Worm (Caenorhabditis elegans) whole organism, L4 larva: ENCODE data around the gene F26C11.1.

Experiments
- D1046.2 ChIP-seq: fragments of 200-800 bp; sonication (Bioruptor generic); IDR thresholded peaks from 2 replicates; pipeline ENCODE4 v1.3.6; 2022; ENCODE audit warnings: missing genetic modification characterization, missing compliant biosample characterization
- F10B5.3 ChIP-seq: sonication (generic microtip); optimal IDR thresholded peaks from 2 replicates; lab custom pipeline; 2016; ENCODE audit warnings: mild to moderate bottlenecking, missing genetic modification characterization, missing compliant biosample characterization
- T26A8.4 ChIP-seq: fragments of 200-800 bp; sonication (Bioruptor generic); IDR thresholded peaks from 2 replicates; pipeline ENCODE4 v1.3.6; 2022; ENCODE audit warnings: missing genetic modification characterization, missing compliant biosample characterization
- Y48G9A.11 ChIP-seq: fragments of 200-800 bp; sonication (Bioruptor generic); IDR thresholded peaks from 2 replicates; pipeline ENCODE4 v1.3.6; 2022; ENCODE audit warnings: missing genetic modification reagents, missing genetic modification characterization, missing compliant biosample characterization
- ZK337.2 ChIP-seq: fragments of 200-800 bp; sonication (Bioruptor generic); IDR thresholded peaks from 2 replicates; pipeline ENCODE4 v1.3.6; 2022; ENCODE audit warnings: missing genetic modification reagents, missing genetic modification characterization, missing compliant biosample characterization
- ZK546.5 ChIP-seq, 2 experiments: sonication (generic microtip); optimal IDR thresholded peaks; 2 replicates each; lab custom pipeline; 2017; ENCODE audit warnings: missing biosample characterization in 2 of 2, missing genetic modification characterization in 2 of 2
- aly-2 ChIP-seq: sonication (generic microtip); optimal IDR thresholded peaks from 2 replicates; lab custom pipeline; 2018; ENCODE audit warnings: missing biosample characterization, missing genetic modification characterization
- ama-1 ChIP-seq: fragments of 150-350 bp; optimal IDR thresholded peaks from 2 replicates; lab custom pipeline; 2014; ENCODE audit warnings: inconsistent platforms, mixed read lengths
- attf-4 ChIP-seq: sonication (generic microtip); optimal IDR thresholded peaks from 3 replicates; lab custom pipeline; 2017; ENCODE audit warnings: missing biosample characterization, missing genetic modification characterization
- ceh-44 ChIP-seq: fragments of 200-800 bp; sonication (Bioruptor generic); IDR thresholded peaks from 2 replicates; pipeline ENCODE4 v1.3.6; 2022; ENCODE audit warnings: missing genetic modification reagents, missing genetic modification characterization, missing compliant biosample characterization
- cey-2 ChIP-seq: sonication (generic microtip); optimal IDR thresholded peaks from 3 replicates; lab custom pipeline; 2017; ENCODE audit warnings: missing genetic modification characterization, mild to moderate bottlenecking, missing compliant biosample characterization, antibody characterized with exemption, borderline replicate concordance; ENCODE audit not compliant: insufficient read depth
- ctbp-1 ChIP-seq: fragments of 200-800 bp; sonication (Bioruptor generic); IDR thresholded peaks from 2 replicates; pipeline ENCODE4 v1.3.6; 2022; ENCODE audit warnings: missing genetic modification reagents, missing genetic modification characterization, missing compliant biosample characterization
- daf-16 ChIP-seq, 3 experiments: sonication (generic microtip); optimal IDR thresholded peaks; 2 replicates each; lab custom pipeline; 2016 to 2017; ENCODE audit warnings: missing genetic modification characterization in 3 of 3, missing genetic modification reagents in 3 of 3, mild to moderate bottlenecking in 2 of 3, missing compliant biosample characterization in 2 of 3, missing biosample characterization in 1 of 3, moderate library complexity in 1 of 3
- daf-19 ChIP-seq: fragments of 200-800 bp; sonication (Bioruptor generic); conservative IDR thresholded peaks from 2 replicates; pipeline ENCODE4 v1.3.6; 2022; ENCODE audit warnings: missing genetic modification characterization, missing compliant biosample characterization
- daf-8 ChIP-seq: fragments of 200-800 bp; sonication (Bioruptor generic); IDR thresholded peaks from 2 replicates; pipeline ENCODE4 v1.3.6; 2022; ENCODE audit warnings: missing genetic modification characterization, missing compliant biosample characterization
- dmd-8 ChIP-seq: fragments of 200-800 bp; sonication (Bioruptor generic); IDR thresholded peaks from 2 replicates; pipeline ENCODE4 v1.3.6; 2022; ENCODE audit warnings: missing genetic modification characterization, missing compliant biosample characterization
- duxl-1 ChIP-seq: sonication (generic microtip); optimal IDR thresholded peaks from 2 replicates; lab custom pipeline; 2016; ENCODE audit warnings: mild to moderate bottlenecking, missing genetic modification characterization, moderate library complexity, missing compliant biosample characterization; ENCODE audit not compliant: poor library complexity
- dve-1 ChIP-seq: sonication (generic microtip); optimal IDR thresholded peaks from 2 replicates; lab custom pipeline; 2017; ENCODE audit warnings: antibody characterized with exemption, mild to moderate bottlenecking, missing genetic modification characterization, missing compliant biosample characterization; ENCODE audit not compliant: insufficient read depth
- egl-27 ChIP-seq: sonication (generic microtip); optimal IDR thresholded peaks from 3 replicates; lab custom pipeline; 2017; ENCODE audit warnings: missing biosample characterization, missing genetic modification reagents, missing genetic modification characterization
- egl-43 ChIP-seq: fragments of 200-800 bp; sonication (Bioruptor generic); IDR thresholded peaks from 2 replicates; pipeline ENCODE4 v1.3.6; 2022; ENCODE audit warnings: missing genetic modification reagents, missing genetic modification characterization, missing compliant biosample characterization
- fos-1 ChIP-seq: fragments of 150-350 bp; optimal IDR thresholded peaks from 2 replicates; lab custom pipeline; 2014; ENCODE audit warnings: missing biosample characterization, missing genetic modification characterization
- hlh-11 ChIP-seq: fragments of 200-800 bp; sonication (Bioruptor generic); optimal IDR thresholded peaks from 2 replicates; lab custom pipeline; 2018; ENCODE audit warnings: mild to moderate bottlenecking, missing genetic modification characterization, missing compliant biosample characterization
- lin-1 ChIP-seq: fragments of 200-800 bp; sonication (Bioruptor generic); IDR thresholded peaks from 2 replicates; pipeline ENCODE4 v1.3.6; 2022; ENCODE audit warnings: missing genetic modification reagents, missing genetic modification characterization, missing compliant biosample characterization
- lin-15B ChIP-seq: fragments of 150-350 bp; sonication (generic microtip); optimal IDR thresholded peaks from 3 replicates; lab custom pipeline; 2014; ENCODE audit warnings: missing biosample characterization, missing genetic modification characterization
- lir-3 ChIP-seq: sonication (generic microtip); optimal IDR thresholded peaks from 2 replicates; lab custom pipeline; 2016; ENCODE audit warnings: mild to moderate bottlenecking, missing genetic modification characterization, missing compliant biosample characterization
- madf-5 ChIP-seq, 2 experiments: fragments of 200-800 bp; sonication (Bioruptor generic); IDR thresholded peaks; 2 replicates each; pipeline ENCODE4 v1.3.6; 2022; ENCODE audit warnings: missing compliant biosample characterization in 2 of 2, missing genetic modification characterization in 2 of 2
- madf-9 ChIP-seq: fragments of 200-800 bp; sonication (Bioruptor generic); conservative IDR thresholded peaks from 2 replicates; pipeline ENCODE4 v1.3.6; 2022; ENCODE audit warnings: missing genetic modification reagents, missing genetic modification characterization, missing compliant biosample characterization
- mdl-1 ChIP-seq, 2 experiments: fragments of 150-350 bp in 1 of 2; sonication (generic microtip) in 1 of 2; optimal IDR thresholded peaks; 2 replicates each; lab custom pipeline; 2014 to 2017; ENCODE audit warnings: missing biosample characterization in 2 of 2, missing genetic modification characterization in 2 of 2
- mdt-29 ChIP-seq: fragments of 200-800 bp; sonication (Bioruptor generic); IDR thresholded peaks from 2 replicates; pipeline ENCODE4 v1.3.6; 2022; ENCODE audit warnings: missing genetic modification reagents, missing genetic modification characterization, missing compliant biosample characterization
- mes-2 ChIP-seq: sonication (generic microtip); optimal IDR thresholded peaks from 2 replicates; lab custom pipeline; 2016; ENCODE audit warnings: missing genotype, mild to moderate bottlenecking, missing genetic modification characterization, missing compliant biosample characterization; ENCODE audit not compliant: poor library complexity, severe bottlenecking
- mxl-2 ChIP-seq: fragments of 200-800 bp; sonication (Bioruptor generic); conservative IDR thresholded peaks from 2 replicates; pipeline ENCODE4 v1.3.6; 2022; ENCODE audit warnings: missing genetic modification reagents, missing genetic modification characterization, missing compliant biosample characterization
- nhr-10 ChIP-seq: fragments of 150-350 bp; optimal IDR thresholded peaks from 2 replicates; lab custom pipeline; 2014; ENCODE audit warnings: missing biosample characterization, missing genetic modification characterization
- nhr-11 ChIP-seq: fragments of 150-350 bp; optimal IDR thresholded peaks from 2 replicates; lab custom pipeline; 2014; ENCODE audit warnings: missing biosample characterization, missing genetic modification characterization
- nhr-111 ChIP-seq: fragments of 200-800 bp; sonication (Bioruptor generic); optimal IDR thresholded peaks from 2 replicates; lab custom pipeline; 2018; ENCODE audit warnings: mild to moderate bottlenecking, missing genetic modification characterization, missing compliant biosample characterization
- nhr-25 ChIP-seq: sonication (generic microtip); optimal IDR thresholded peaks from 2 replicates; lab custom pipeline; 2017; ENCODE audit warnings: missing genetic modification characterization, mild to moderate bottlenecking, missing compliant biosample characterization, antibody characterized with exemption, moderate library complexity, borderline replicate concordance; ENCODE audit not compliant: insufficient read depth
- nhr-28 ChIP-seq: fragments of 150-350 bp; optimal IDR thresholded peaks from 2 replicates; lab custom pipeline; 2014; ENCODE audit warnings: missing biosample characterization, missing genetic modification characterization
- nhr-42 ChIP-seq: fragments of 200-800 bp; sonication (Bioruptor generic); IDR thresholded peaks from 2 replicates; pipeline ENCODE4 v1.3.6; 2022; ENCODE audit warnings: missing genetic modification characterization, missing compliant biosample characterization
- nhr-6 ChIP-seq: fragments of 150-350 bp; optimal IDR thresholded peaks from 2 replicates; lab custom pipeline; 2014; ENCODE audit warnings: missing biosample characterization, missing genetic modification characterization
- nhr-76 ChIP-seq: fragments of 150-350 bp; optimal IDR thresholded peaks from 2 replicates; lab custom pipeline; 2014; ENCODE audit warnings: missing biosample characterization, missing genetic modification characterization
- rbr-2 ChIP-seq: sonication (generic microtip); optimal IDR thresholded peaks from 2 replicates; lab custom pipeline; 2016; ENCODE audit warnings: missing genotype, missing genetic modification characterization, missing compliant biosample characterization
- saeg-2 ChIP-seq: fragments of 200-800 bp; sonication (Bioruptor generic); IDR thresholded peaks from 2 replicates; pipeline ENCODE4 v1.3.6; 2022; ENCODE audit warnings: missing genetic modification reagents, missing genetic modification characterization, missing compliant biosample characterization
- sdz-12 ChIP-seq: fragments of 200-800 bp; sonication (Bioruptor generic); optimal IDR thresholded peaks from 2 replicates; lab custom pipeline; 2018; ENCODE audit warnings: mild to moderate bottlenecking, missing genetic modification characterization, missing compliant biosample characterization
- skn-1 ChIP-seq: fragments of 150-350 bp; optimal IDR thresholded peaks from 2 replicates; lab custom pipeline; 2014; ENCODE audit warnings: missing biosample characterization, missing genetic modification characterization
- snpc-4 ChIP-seq: fragments of 150-350 bp; optimal IDR thresholded peaks from 2 replicates; lab custom pipeline; 2014; ENCODE audit warnings: missing biosample characterization, missing genetic modification characterization
- spr-3 ChIP-seq: fragments of 200-800 bp; sonication (Bioruptor generic); optimal IDR thresholded peaks from 2 replicates; lab custom pipeline; 2018; ENCODE audit warnings: mild to moderate bottlenecking, missing genetic modification characterization, missing compliant biosample characterization
- unc-62 ChIP-seq, 3 experiments: fragments of 150-350 bp in 1 of 3; sonication (generic microtip); optimal IDR thresholded peaks in 2 of 3; peaks in 1 of 3; 1 replicate in 1 of 3; 2 replicates in 2 of 3; lab custom pipeline; 2014 to 2017; ENCODE audit warnings: missing biosample characterization in 3 of 3, missing genetic modification characterization in 3 of 3, missing genetic modification reagents in 3 of 3, missing genotype in 1 of 3
- zfp-2 ChIP-seq: sonication (generic microtip); optimal IDR thresholded peaks from 2 replicates; lab custom pipeline; 2016; ENCODE audit warnings: mild to moderate bottlenecking, missing genetic modification characterization, missing compliant biosample characterization
- zfp-3 ChIP-seq: fragments of 200-800 bp; sonication (Bioruptor generic); conservative IDR thresholded peaks from 2 replicates; pipeline ENCODE4 v1.3.6; 2022; ENCODE audit warnings: missing genetic modification reagents, missing genetic modification characterization, missing compliant biosample characterization
- zip-11 ChIP-seq: fragments of 200-800 bp; sonication (Bioruptor generic); IDR thresholded peaks from 2 replicates; pipeline ENCODE4 v1.3.6; 2022; ENCODE audit warnings: missing genetic modification characterization, missing compliant biosample characterization
- ztf-7 ChIP-seq: fragments of 150-350 bp; optimal IDR thresholded peaks from 2 replicates; lab custom pipeline; 2014; ENCODE audit warnings: missing biosample characterization, missing genetic modification characterization

The F26C11.1 gene

ce11 chrII:9934570-9934969, 40.0 kb downstream of the F26C11.1 start (continued):
- no peak for TF ChIP-seq lin-1
- no peak for TF ChIP-seq nhr-42 (GFP tag; lab: Robert Waterston, UW)
- TF ChIP-seq nhr-6 (tag; lab: Kevin White, UChicago) = no peak
- no peak for TF ChIP-seq daf-8 (GFP tag; lab: Robert Waterston, UW)
- TF ChIP-seq nhr-76 (tag; lab: Kevin White, UChicago) = no peak
- TF ChIP-seq saeg-2 (GFP tag; lab: Robert Waterston, UW) = no peak
- TF ChIP-seq F10B5.3 = no peak
- no peak for TF ChIP-seq skn-1 (tag; lab: Kevin White, UChicago)
- TF ChIP-seq mdt-29 (GFP tag; lab: Robert Waterston, UW) = peak; percentile 6; the same call in 1 of the 2 replicates
- peak; percentile 39 for TF ChIP-seq ama-1 (lab: Kevin White, UChicago)
- TF ChIP-seq egl-43 (GFP tag; lab: Robert Waterston, UW) = peak; percentile 58; the same call in 1 of the 2 replicates
- TF ChIP-seq hlh-11 (tag; lab: Kevin White, UChicago) = no peak
- TF ChIP-seq D1046.2 (GFP tag; lab: Robert Waterston, UW) = 0 out of 2 replicates have a peak, but pooled peaks have one; percentile 25
- TF ChIP-seq madf-5 (GFP tag; IDR thresholded peaks at IDR 0.05; lab: Robert Waterston, UW) = 0 out of 4 replicates have a peak, but pooled peaks of 1 of the 2 experiments have one; percentile 36
- TF ChIP-seq unc-62 (GFP tag; optimal IDR thresholded peaks at IDR 0.05 in 1 of 2; lab: Kevin White, UChicago) = no peak
- no peak for TF ChIP-seq unc-62 (tag; optimal IDR thresholded peaks at IDR 0.05; lab: Kevin White, UChicago)
- no peak for TF ChIP-seq aly-2 (tag; lab: Kevin White, UChicago)
- peak; percentile 48 for TF ChIP-seq mes-2 (tag; lab: Kevin White, UChicago)
- 0 out of 2 replicates have a peak, but pooled peaks have one; percentile 38 for TF ChIP-seq Y48G9A.11
- no peak for TF ChIP-seq nhr-28 (tag; lab: Kevin White, UChicago)
- no peak for TF ChIP-seq rbr-2
- TF ChIP-seq ceh-44 (GFP tag; lab: Robert Waterston, UW) = no peak
- TF ChIP-seq fos-1 (tag; lab: Kevin White, UChicago) = no peak
- no peak for TF ChIP-seq mdl-1 (tag; optimal IDR thresholded peaks at IDR 0.05; lab: Kevin White, UChicago)
- TF ChIP-seq attf-4 (tag; lab: Kevin White, UChicago) = no peak
- no peak for TF ChIP-seq ZK546.5 (tag; optimal IDR thresholded peaks at IDR 0.05; lab: Kevin White, UChicago)
- TF ChIP-seq zfp-2 = no peak
- TF ChIP-seq nhr-11 = no peak
- no peak for TF ChIP-seq spr-3 (GFP tag; lab: Kevin White, UChicago)
- TF ChIP-seq nhr-111 (GFP tag; lab: Kevin White, UChicago) = peak; percentile 58
- TF ChIP-seq sdz-12 = peak; percentile 65
- no peak for TF ChIP-seq madf-9 (GFP tag; lab: Robert Waterston, UW)
- no peak; the same call in 1 of the 2 replicates for TF ChIP-seq T26A8.4 (GFP tag; lab: Robert Waterston, UW)
- TF ChIP-seq snpc-4 (tag; lab: Kevin White, UChicago) = no peak
- TF ChIP-seq zip-11 (GFP tag; lab: Robert Waterston, UW) = no peak
- TF ChIP-seq ZK337.2 (GFP tag; lab: Robert Waterston, UW) = 0 out of 2 replicates have a peak, but pooled peaks have one; percentile 15
- no peak for TF ChIP-seq cey-2 (tag; lab: Kevin White, UChicago)
- TF ChIP-seq dve-1 (tag; lab: Kevin White, UChicago) = no peak
- TF ChIP-seq mxl-2 = no peak
- no peak for TF ChIP-seq nhr-25 (tag; lab: Kevin White, UChicago)
- TF ChIP-seq duxl-1 = peak; percentile 8
- no peak for TF ChIP-seq ztf-7 (tag; lab: Kevin White, UChicago)
- no peak for TF ChIP-seq daf-16 (GFP tag; optimal IDR thresholded peaks at IDR 0.05; lab: Kevin White, UChicago)
- peak; percentile 14 for TF ChIP-seq daf-16 (tag; optimal IDR thresholded peaks at IDR 0.05; lab: Kevin White, UChicago)
- TF ChIP-seq ctbp-1 (GFP tag; lab: Robert Waterston, UW) = 0 out of 2 replicates have a peak, but pooled peaks have one; percentile 24
- no peak for TF ChIP-seq nhr-10
- TF ChIP-seq dmd-8 (GFP tag; lab: Robert Waterston, UW) = no peak
- TF ChIP-seq lin-15B (tag; lab: Kevin White, UChicago) = no peak
- no peak for TF ChIP-seq lir-3 (tag; lab: Kevin White, UChicago)
- no peak for TF ChIP-seq zfp-3 (GFP tag; lab: Robert Waterston, UW)
- TF ChIP-seq egl-27 (tag; lab: Kevin White, UChicago) = no peak
- no peak for TF ChIP-seq daf-19 (GFP tag; lab: Robert Waterston, UW)
